Fruit fly (Drosophila melanogaster) S2 (cell line): ENCODE data around the gene CG13898.

Source experiments
- CG8478 ChIP-seq: fragments of >200 bp; optimal IDR thresholded peaks from 2 replicates; lab custom pipeline; 2018
- CTCF ChIP-seq, 2 experiments: fragments of >200 bp; optimal IDR thresholded peaks; 2 replicates each; lab custom pipeline; 2018

dm6 chr3L:811816-812215 is 8.0 kb upstream of the CG13898 start:
- TF ChIP-seq CG8478 (lab: Kevin White, UChicago) (no peak), CTCF (optimal IDR thresholded peaks at IDR 0.05; lab: Kevin White, UChicago) (no peak)
